Worm (Caenorhabditis elegans) whole organism, late embryonic: Measurements from ENCODE around the gene C47A4.5.
A peak's percentile ranks its signal among the peaks of the same experiment; 100 is the strongest.

Experiments
- ama-1 ChIP-seq: fragments of 150-350 bp; optimal IDR thresholded peaks from 2 replicates; lab custom pipeline; 2014
- elt-4 ChIP-seq: sonication (generic microtip); optimal IDR thresholded peaks from 2 replicates; lab custom pipeline; 2016; ENCODE audit warnings: missing genetic modification characterization, missing compliant biosample characterization
- ets-4 ChIP-seq: sonication (generic microtip); optimal IDR thresholded peaks from 2 replicates; lab custom pipeline; 2016; ENCODE audit warnings: missing genetic modification characterization, missing compliant biosample characterization
- fkh-10 ChIP-seq: fragments of 150-350 bp; optimal IDR thresholded peaks from 2 replicates; lab custom pipeline; 2014; ENCODE audit warnings: missing biosample characterization, missing genetic modification reagents, missing genetic modification characterization
- hlh-15 ChIP-seq: sonication (generic microtip); optimal IDR thresholded peaks from 2 replicates; lab custom pipeline; 2016; ENCODE audit warnings: missing genetic modification characterization, missing compliant biosample characterization
- lin-11 ChIP-seq: fragments of 200-800 bp; sonication (Bioruptor generic); optimal IDR thresholded peaks from 2 replicates; lab custom pipeline; 2018; ENCODE audit warnings: mild to moderate bottlenecking, missing genetic modification characterization, missing compliant biosample characterization
- mec-3 ChIP-seq: sonication (generic microtip); optimal IDR thresholded peaks from 2 replicates; lab custom pipeline; 2016; ENCODE audit warnings: borderline replicate concordance, missing genetic modification characterization, missing compliant biosample characterization
- pax-1 ChIP-seq: fragments of 150-350 bp; optimal IDR thresholded peaks from 2 replicates; lab custom pipeline; 2014; ENCODE audit warnings: missing biosample characterization, missing genetic modification characterization
- pha-2 ChIP-seq: sonication (generic microtip); optimal IDR thresholded peaks from 2 replicates; lab custom pipeline; 2017; ENCODE audit warnings: mild to moderate bottlenecking, missing genetic modification characterization, missing compliant biosample characterization
- pha-4 ChIP-seq: fragments of 150-350 bp; optimal IDR thresholded peaks from 2 replicates; lab custom pipeline; 2018; ENCODE audit warnings: missing biosample characterization, missing genetic modification reagents, missing genetic modification characterization
- pqm-1 ChIP-seq: sonication (generic microtip); optimal IDR thresholded peaks from 2 replicates; lab custom pipeline; 2016; ENCODE audit warnings: missing genetic modification characterization, missing compliant biosample characterization
- tbx-2 ChIP-seq: sonication (generic microtip); optimal IDR thresholded peaks from 2 replicates; lab custom pipeline; 2016; ENCODE audit warnings: missing genetic modification characterization, missing compliant biosample characterization

ce11 chrIV:13703828-13704425 lies 41.6 kb upstream of the C47A4.5 start, which contains the start of gene tlp-1:
- TF ChIP-seq hlh-15 (no peak), lin-11 (no peak), ama-1 (lab: Kevin White, UChicago) (no peak), fkh-10 (GFP tag; lab: Kevin White, UChicago) (no peak), pqm-1 (tag; lab: Kevin White, UChicago) (no peak), elt-4 (tag; lab: Kevin White, UChicago) (no peak), pax-1 (no peak), mec-3 (tag; lab: Kevin White, UChicago) (no peak), tbx-2 (peak; percentile 65), ets-4 (tag; lab: Kevin White, UChicago) (no peak), pha-2 (tag; lab: Kevin White, UChicago) (no peak), pha-4 (tag; lab: Kevin White, UChicago) (no peak)
